Fruit fly (Drosophila melanogaster) whole organism, larva: Measurements from ENCODE around the gene Cpr65Az.
A peak's percentile ranks its signal among the peaks of the same experiment; 100 is the strongest.

ENCODE experiments used
- noc ChIP-seq: fragments of 200-800 bp; sonication (Bioruptor generic); optimal IDR thresholded peaks from 3 replicates; lab custom pipeline; 2019; ENCODE audit warnings: missing biosample characterization, mild to moderate bottlenecking, missing genetic modification characterization, moderate library complexity

Gene Cpr65Az

DNA sequence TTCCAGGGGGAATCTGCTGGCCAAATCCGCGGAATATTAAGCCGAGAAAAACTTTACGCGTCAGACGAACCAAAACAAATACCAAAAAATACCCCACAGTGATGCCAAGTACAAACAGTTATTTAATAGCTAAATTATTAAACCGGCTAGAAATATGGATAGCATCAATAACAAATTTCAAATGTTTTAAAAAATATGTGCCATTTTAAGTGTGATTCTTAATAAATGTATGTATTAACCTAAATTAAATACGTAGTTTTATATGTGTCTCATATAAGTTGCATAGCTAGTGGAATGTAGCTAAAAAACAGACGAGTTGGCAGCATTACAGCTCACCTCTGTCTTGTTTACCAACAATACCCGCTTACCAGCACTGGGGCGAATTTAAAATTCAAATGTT is 21.2 kb downstream of the Cpr65Az start, which contains the start of gene CG10274:
CG10274 (minus strand) TSS at position 54 of the 400 bp plus-strand sequence.
- no peak for TF ChIP-seq noc (tag; lab: Kevin White, UChicago)

DNA sequence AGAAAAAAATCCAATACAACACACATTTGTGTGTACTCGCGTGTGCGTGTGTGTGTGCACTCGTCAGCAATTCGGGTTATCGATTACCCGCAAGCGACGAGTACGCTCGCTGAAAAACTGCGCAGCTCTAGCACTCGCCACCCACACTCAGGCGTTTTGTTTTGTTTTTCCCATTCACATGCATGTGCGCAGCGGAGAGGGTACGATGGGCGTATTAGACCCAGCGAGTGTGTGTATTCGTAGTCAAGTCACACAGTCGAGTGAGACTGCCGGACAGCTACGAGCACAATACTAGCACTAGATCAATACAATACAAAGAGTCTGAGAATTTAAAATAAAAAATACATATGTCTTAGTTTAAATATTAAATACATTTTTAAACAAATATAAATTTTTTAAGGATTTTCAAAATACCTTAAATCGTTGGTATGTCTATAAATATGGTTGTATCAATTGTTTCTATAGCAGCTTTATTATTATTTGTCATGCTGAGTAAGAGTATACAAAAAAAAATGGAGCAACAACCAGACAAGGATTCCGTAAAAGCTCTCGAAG is 24.3 kb downstream of the Cpr65Az start, which contains the start of the genes D19B and CG43293:
D19B (minus strand) TSS at position 37 of the 555 bp plus-strand sequence.
CG43293 (plus strand) TSS at position 306 of the 555 bp plus-strand sequence.
- TF ChIP-seq noc (tag; lab: Kevin White, UChicago) = peak; percentile 72

DNA sequence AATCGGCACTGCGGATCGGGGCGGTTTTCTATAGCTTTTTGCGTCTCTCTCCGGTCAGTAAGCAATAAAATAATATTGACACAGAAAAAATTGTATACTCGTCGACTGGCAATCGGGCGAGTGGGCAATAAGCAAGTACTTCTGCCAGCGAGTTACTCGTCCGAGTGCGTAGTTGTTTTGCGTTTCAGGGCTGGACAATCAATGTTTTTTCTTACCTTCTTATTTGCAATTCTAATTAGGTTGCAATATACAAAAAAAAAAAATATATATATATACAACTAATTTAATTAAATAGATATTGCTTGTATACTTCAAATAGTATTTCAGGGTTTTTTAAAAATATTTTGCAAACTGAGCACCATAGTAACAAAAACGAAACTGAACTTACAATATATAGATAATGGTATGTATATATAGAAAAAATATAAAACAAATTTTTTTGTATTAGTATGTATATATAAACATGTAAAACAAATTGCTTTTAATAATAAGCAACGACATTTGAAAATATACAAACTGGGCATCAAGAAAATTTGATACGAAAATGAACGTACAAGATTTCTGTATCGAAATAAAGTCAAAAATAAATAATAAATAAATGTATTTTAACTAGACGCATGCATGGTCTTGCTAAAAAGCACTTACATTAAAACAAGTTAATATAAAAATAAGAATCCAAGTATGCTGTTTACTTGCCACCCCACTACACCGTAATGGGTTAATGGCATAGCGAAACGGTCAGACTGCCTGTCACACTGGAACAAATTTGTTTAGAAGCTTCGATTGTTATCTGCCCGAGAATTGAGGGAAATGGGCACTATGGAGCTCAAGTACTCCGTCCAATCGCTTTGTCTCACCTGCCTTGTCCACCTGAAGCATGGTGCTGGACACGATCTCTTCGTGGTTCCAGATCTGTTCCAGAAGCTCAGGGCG is 28.6 kb downstream of the Cpr65Az start, which contains the start of the genes D19A and CG7386:
D19A (minus strand) TSS at position 129 of the 933 bp plus-strand sequence.
CG7386 (plus strand) TSS at position 751 of the 933 bp plus-strand sequence.
- TF ChIP-seq noc (tag; lab: Kevin White, UChicago) = peak; percentile 33

DNA sequence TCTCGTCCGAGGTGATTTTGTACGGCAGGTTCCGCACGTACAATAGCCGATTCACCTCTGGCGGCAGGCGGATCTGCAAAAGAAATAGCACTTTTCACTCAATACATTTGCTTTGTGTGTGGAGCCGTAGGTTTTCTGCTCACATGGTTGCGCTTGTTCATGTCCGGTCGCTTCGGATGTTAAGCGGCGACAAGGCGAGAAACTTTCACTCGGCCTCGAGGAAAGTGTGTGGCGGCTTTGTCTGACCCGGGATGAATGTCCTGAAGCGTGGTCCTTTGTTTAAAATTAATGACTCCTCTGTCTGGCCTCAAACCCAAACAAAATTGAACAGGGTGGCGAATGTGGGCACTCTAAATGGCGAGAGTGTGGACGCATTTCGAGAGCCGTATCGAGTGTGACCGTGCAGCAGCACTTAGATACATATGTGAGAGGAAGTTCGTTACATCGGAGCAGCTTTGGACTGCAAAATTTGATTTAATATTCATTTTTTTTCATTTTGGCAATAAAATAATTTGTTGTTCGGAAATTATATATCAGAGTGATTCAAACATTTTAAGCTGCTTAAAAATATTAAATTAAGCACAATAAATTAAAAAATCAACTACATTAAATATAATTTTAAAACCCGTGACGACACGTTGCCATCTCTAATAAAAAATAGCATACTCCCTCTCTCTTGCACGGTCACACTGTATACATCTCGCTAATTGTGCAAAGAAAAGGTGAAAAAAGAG is 32.4 kb downstream of the Cpr65Az start, which contains the start of the genes Sf3b6 and Tnpo:
Sf3b6 (minus strand) TSS at position 358 of the 734 bp plus-strand sequence.
Tnpo (plus strand) TSS at position 659 of the 734 bp plus-strand sequence.
- TF ChIP-seq noc (tag; lab: Kevin White, UChicago) = peak; percentile 80

DNA sequence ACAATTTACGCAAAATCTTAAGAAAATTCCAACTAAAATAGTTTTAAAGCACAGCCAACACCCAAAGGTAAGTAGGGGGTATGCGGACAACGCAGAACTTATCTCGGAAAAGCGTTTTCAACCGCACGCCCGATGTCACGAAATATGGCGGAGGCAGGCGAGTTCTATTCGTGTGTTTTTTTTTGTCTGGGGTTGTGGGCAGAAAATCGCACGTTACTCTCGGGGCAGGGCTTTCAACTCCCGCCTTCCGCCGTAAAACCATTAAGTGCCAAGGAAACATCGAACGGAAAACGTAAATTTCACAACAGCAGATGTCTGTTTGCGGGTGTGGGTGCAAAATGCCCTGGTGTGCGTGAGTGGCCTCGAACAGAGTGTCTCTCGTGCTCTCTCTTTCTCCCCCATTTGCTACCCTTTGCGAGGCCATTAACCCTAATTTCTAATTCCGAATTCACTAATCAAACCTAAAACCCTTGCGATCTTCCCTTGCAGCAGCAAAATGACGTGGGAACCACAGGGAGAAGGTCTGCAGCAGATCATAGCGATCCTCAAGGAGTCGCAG is 33.0 kb downstream of the Cpr65Az start:
- TF ChIP-seq noc (tag; lab: Kevin White, UChicago) = no peak

DNA sequence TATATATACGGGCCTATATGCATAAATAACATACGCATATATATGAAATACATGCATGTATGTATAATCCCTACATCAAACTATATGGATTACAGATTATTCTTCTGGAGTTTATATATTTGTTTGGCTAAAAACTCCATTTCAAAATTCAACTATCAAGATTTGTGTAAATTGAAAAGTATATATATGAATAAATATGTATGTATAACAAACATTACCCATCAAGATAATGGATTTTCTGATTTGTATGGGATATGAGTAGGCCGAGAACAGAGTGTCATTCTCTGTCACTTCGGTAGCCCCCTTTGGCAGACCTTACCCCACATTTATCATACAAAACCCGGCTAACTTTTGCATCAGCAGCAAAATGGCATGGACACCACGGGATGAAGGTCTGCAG is 39.6 kb downstream of the Cpr65Az start, which contains the start of gene CG8219:
CG8219 (plus strand) TSS at position 301 of the 400 bp plus-strand sequence.
- no peak for TF ChIP-seq noc (tag; lab: Kevin White, UChicago)
